Fruit fly (Drosophila melanogaster) whole organism, embryonic: ENCODE results near the gene cactin.

Experiments used
- CG10462 ChIP-seq: fragments of 200-800 bp; sonication (Bioruptor generic); optimal IDR thresholded peaks from 2 replicates; lab custom pipeline; 2016; ENCODE audit warnings: missing biosample characterization, missing genetic modification characterization
- CG10959 ChIP-seq: fragments of 200-800 bp; sonication (Bioruptor generic); IDR thresholded peaks from 2 replicates; pipeline ENCODE4 v1.3.6; 2022; ENCODE audit warnings: missing biosample characterization, missing genetic modification characterization
- CG11723 ChIP-seq: fragments of 200-800 bp; sonication (Bioruptor generic); optimal IDR thresholded peaks from 2 replicates; lab custom pipeline; 2017; ENCODE audit warnings: missing biosample characterization, mild to moderate bottlenecking, missing genetic modification characterization
- CG12391 ChIP-seq: fragments of 200-800 bp; sonication (Bioruptor generic); optimal IDR thresholded peaks from 3 replicates; lab custom pipeline; 2018; ENCODE audit warnings: missing biosample characterization, mild to moderate bottlenecking, missing genetic modification characterization, moderate library complexity
- CG13123 ChIP-seq: fragments of 200-800 bp; sonication (Bioruptor generic); optimal IDR thresholded peaks from 2 replicates; lab custom pipeline; 2016; ENCODE audit warnings: missing biosample characterization, missing genetic modification characterization
- CG14014 ChIP-seq: fragments of 200-800 bp; sonication (Bioruptor generic); IDR thresholded peaks from 2 replicates; pipeline ENCODE4 v1.3.6; 2022; ENCODE audit warnings: missing biosample characterization, missing genetic modification characterization
- CG14860 ChIP-seq: fragments of 200-800 bp; sonication (Bioruptor generic); IDR thresholded peaks from 3 replicates; pipeline ENCODE4 v1.3.6; 2022; ENCODE audit warnings: missing biosample characterization, missing genetic modification characterization; ENCODE audit not compliant: partially characterized antibody
- CG14965 ChIP-seq: fragments of 200-800 bp; sonication (Bioruptor generic); optimal IDR thresholded peaks from 2 replicates; lab custom pipeline; 2016; ENCODE audit warnings: missing biosample characterization, missing genetic modification characterization, borderline replicate concordance
- CG15696 ChIP-seq: fragments of 200-800 bp; sonication (Bioruptor generic); optimal IDR thresholded peaks from 2 replicates; lab custom pipeline; 2019; ENCODE audit warnings: missing biosample characterization, mild to moderate bottlenecking, missing genetic modification characterization, moderate library complexity
- CG17186 ChIP-seq: fragments of 200-800 bp; sonication (Bioruptor generic); optimal IDR thresholded peaks from 3 replicates; lab custom pipeline; 2017; ENCODE audit warnings: missing biosample characterization, missing genetic modification reagents, missing genetic modification characterization
- CG2116 ChIP-seq: fragments of 200-800 bp; sonication (Bioruptor generic); optimal IDR thresholded peaks from 3 replicates; lab custom pipeline; 2018; ENCODE audit warnings: missing biosample characterization, mild to moderate bottlenecking, missing genetic modification characterization
- CG2199 ChIP-seq: fragments of 200-800 bp; sonication (Bioruptor generic); IDR thresholded peaks from 3 replicates; pipeline ENCODE4 v1.3.6; 2022; ENCODE audit warnings: missing biosample characterization, missing genetic modification characterization
- CG30431 ChIP-seq: fragments of 200-800 bp; sonication (Bioruptor generic); optimal IDR thresholded peaks from 2 replicates; lab custom pipeline; 2017; ENCODE audit warnings: missing biosample characterization, missing genetic modification characterization
- CG32532 ChIP-seq: fragments of 200-800 bp; sonication (Bioruptor generic); IDR thresholded peaks from 2 replicates; pipeline ENCODE4 v1.3.6; 2022; ENCODE audit warnings: missing biosample characterization, missing genetic modification characterization
- CG3407 ChIP-seq: fragments of 200-800 bp; sonication (Bioruptor generic); optimal IDR thresholded peaks from 2 replicates; lab custom pipeline; 2018; ENCODE audit warnings: missing biosample characterization, mild to moderate bottlenecking, missing genetic modification characterization
- CG34422 ChIP-seq: fragments of 200-800 bp; sonication (Bioruptor generic); IDR thresholded peaks from 3 replicates; pipeline ENCODE4 v1.3.6; 2022; ENCODE audit warnings: missing biosample characterization, missing genetic modification characterization
- CG4424 ChIP-seq: fragments of 200-800 bp; sonication (Bioruptor generic); optimal IDR thresholded peaks from 3 replicates; lab custom pipeline; 2016; ENCODE audit warnings: missing biosample characterization, missing genetic modification characterization
- CG6654 ChIP-seq: fragments of 200-800 bp; sonication (Bioruptor generic); optimal IDR thresholded peaks from 2 replicates; lab custom pipeline; 2017; ENCODE audit warnings: missing biosample characterization, mild to moderate bottlenecking, missing genetic modification characterization
- CG8281 ChIP-seq: fragments of 200-800 bp; sonication (Bioruptor generic); optimal IDR thresholded peaks from 2 replicates; lab custom pipeline; 2018; ENCODE audit warnings: missing biosample characterization, mild to moderate bottlenecking, missing genetic modification characterization, moderate library complexity
- CG8924 ChIP-seq: fragments of 200-800 bp; optimal IDR thresholded peaks from 3 replicates; lab custom pipeline; 2019; ENCODE audit warnings: missing biosample characterization, mild to moderate bottlenecking, missing genetic modification characterization, moderate library complexity
- CTCF ChIP-seq: fragments of 200-800 bp; sonication (Bioruptor generic); optimal IDR thresholded peaks from 2 replicates; lab custom pipeline; 2017; ENCODE audit warnings: missing biosample characterization, mild to moderate bottlenecking, missing genetic modification characterization, moderate library complexity
- CkIIα-i1 ChIP-seq: fragments of 200-800 bp; sonication (Bioruptor generic); IDR thresholded peaks from 2 replicates; pipeline ENCODE4 v1.3.6; 2022; ENCODE audit warnings: missing biosample characterization, missing genetic modification characterization
- Fer2 ChIP-seq: fragments of 200-800 bp; sonication (Bioruptor generic); optimal IDR thresholded peaks from 2 replicates; lab custom pipeline; 2018; ENCODE audit warnings: missing biosample characterization, mild to moderate bottlenecking, missing genetic modification characterization, moderate library complexity
- Hmr ChIP-seq: fragments of 200-800 bp; sonication (Bioruptor generic); optimal IDR thresholded peaks from 3 replicates; lab custom pipeline; 2017; ENCODE audit warnings: mild to moderate bottlenecking, missing biosample characterization, missing genetic modification reagents, missing genetic modification characterization
- Hr3 ChIP-seq: fragments of 200-800 bp; sonication (Bioruptor generic); optimal IDR thresholded peaks from 3 replicates; lab custom pipeline; 2016; ENCODE audit warnings: missing biosample characterization, missing genetic modification characterization
- Lim3 ChIP-seq: fragments of 200-800 bp; sonication (Bioruptor generic); IDR thresholded peaks from 2 replicates; pipeline ENCODE4 v1.3.6; 2022; ENCODE audit warnings: missing biosample characterization, missing genetic modification characterization
- MESR4 ChIP-seq: fragments of 200-800 bp; sonication (Bioruptor generic); optimal IDR thresholded peaks from 2 replicates; lab custom pipeline; 2018; ENCODE audit warnings: missing biosample characterization, mild to moderate bottlenecking, missing genetic modification characterization, moderate library complexity
- NK7.1 ChIP-seq: fragments of 200-800 bp; sonication (Bioruptor generic); optimal IDR thresholded peaks from 3 replicates; lab custom pipeline; 2016; ENCODE audit warnings: missing biosample characterization, missing genetic modification characterization
- Opbp ChIP-seq: fragments of 200-800 bp; sonication (Bioruptor generic); IDR thresholded peaks from 3 replicates; pipeline ENCODE4 v1.3.6; 2022; ENCODE audit warnings: missing biosample characterization, missing genetic modification characterization; ENCODE audit not compliant: partially characterized antibody
- Side ChIP-seq: fragments of 200-800 bp; sonication (Bioruptor generic); optimal IDR thresholded peaks from 2 replicates; lab custom pipeline; 2016; ENCODE audit warnings: missing biosample characterization, missing genetic modification characterization
- Sry-β ChIP-seq: fragments of 200-800 bp; sonication (Bioruptor generic); optimal IDR thresholded peaks from 2 replicates; lab custom pipeline; 2018; ENCODE audit warnings: missing biosample characterization, mild to moderate bottlenecking, missing genetic modification characterization, moderate library complexity
- Ssrp ChIP-seq: fragments of 200-800 bp; sonication (Bioruptor generic); optimal IDR thresholded peaks from 2 replicates; lab custom pipeline; 2018; ENCODE audit warnings: missing biosample characterization, mild to moderate bottlenecking, missing genetic modification characterization, moderate library complexity
- ato ChIP-seq: fragments of 200-800 bp; sonication (Bioruptor generic); IDR thresholded peaks from 2 replicates; pipeline ENCODE4 v1.3.6; 2022; ENCODE audit warnings: missing biosample characterization, missing genetic modification characterization; ENCODE audit not compliant: partially characterized antibody
- bcd ChIP-seq: fragments of 200-800 bp; sonication (Bioruptor generic); optimal IDR thresholded peaks from 2 replicates; lab custom pipeline; 2017; ENCODE audit warnings: missing biosample characterization, mild to moderate bottlenecking, missing genetic modification characterization
- bowl ChIP-seq: fragments of 200-800 bp; sonication (Bioruptor generic); IDR thresholded peaks from 2 replicates; pipeline ENCODE4 v1.3.6; 2022; ENCODE audit warnings: missing biosample characterization, missing genetic modification characterization
- eyg ChIP-seq: fragments of 200-800 bp; sonication (Bioruptor generic); optimal IDR thresholded peaks from 3 replicates; lab custom pipeline; 2016; ENCODE audit warnings: missing biosample characterization, missing genetic modification characterization
- fd3F ChIP-seq: fragments of 200-800 bp; sonication (Bioruptor generic); optimal IDR thresholded peaks from 2 replicates; lab custom pipeline; 2018; ENCODE audit warnings: missing biosample characterization, mild to moderate bottlenecking, missing genetic modification characterization, moderate library complexity
- fru ChIP-seq: fragments of >200 bp; optimal IDR thresholded peaks from 2 replicates; lab custom pipeline; 2017
- ftz-f1 ChIP-seq: fragments of 200-800 bp; sonication (Bioruptor generic); optimal IDR thresholded peaks from 2 replicates; lab custom pipeline; 2016; ENCODE audit warnings: missing biosample characterization, missing genetic modification characterization
- gem ChIP-seq: fragments of 200-800 bp; sonication (Bioruptor generic); optimal IDR thresholded peaks from 2 replicates; lab custom pipeline; 2019; ENCODE audit warnings: missing biosample characterization, mild to moderate bottlenecking, missing genetic modification characterization, moderate library complexity
- her ChIP-seq: fragments of 200-800 bp; sonication (Bioruptor generic); optimal IDR thresholded peaks from 2 replicates; lab custom pipeline; 2016; ENCODE audit warnings: missing biosample characterization, missing genetic modification characterization
- lmd ChIP-seq: fragments of 200-800 bp; sonication (Bioruptor generic); IDR thresholded peaks from 2 replicates; pipeline ENCODE4 v1.3.6; 2022; ENCODE audit warnings: missing biosample characterization, missing genetic modification characterization
- nerfin-1 ChIP-seq: fragments of 200-800 bp; sonication (Bioruptor generic); optimal IDR thresholded peaks from 3 replicates; lab custom pipeline; 2019; ENCODE audit warnings: missing biosample characterization, mild to moderate bottlenecking, missing genetic modification characterization, moderate library complexity
- nerfin-2 ChIP-seq: fragments of 200-800 bp; sonication (Bioruptor generic); IDR thresholded peaks from 2 replicates; pipeline ENCODE4 v1.3.6; 2022; ENCODE audit warnings: missing biosample characterization, missing genetic modification characterization; ENCODE audit not compliant: partially characterized antibody
- odd ChIP-seq: fragments of 200-800 bp; sonication (Bioruptor generic); optimal IDR thresholded peaks from 2 replicates; lab custom pipeline; 2017; ENCODE audit warnings: missing biosample characterization, mild to moderate bottlenecking, missing genetic modification characterization
- org-1 ChIP-seq: fragments of 200-800 bp; sonication (Bioruptor generic); optimal IDR thresholded peaks from 2 replicates; lab custom pipeline; 2017; ENCODE audit warnings: missing biosample characterization, missing genetic modification characterization
- pfk ChIP-seq: fragments of 200-800 bp; sonication (Bioruptor generic); optimal IDR thresholded peaks from 2 replicates; lab custom pipeline; 2018; ENCODE audit warnings: missing biosample characterization, mild to moderate bottlenecking, missing genetic modification characterization, moderate library complexity
- repo ChIP-seq: fragments of 200-800 bp; sonication (Bioruptor generic); optimal IDR thresholded peaks from 2 replicates; lab custom pipeline; 2016; ENCODE audit warnings: missing biosample characterization, missing genetic modification characterization
- stwl ChIP-seq: fragments of 200-800 bp; sonication (Bioruptor generic); optimal IDR thresholded peaks from 3 replicates; lab custom pipeline; 2018; ENCODE audit warnings: missing biosample characterization, mild to moderate bottlenecking, missing genetic modification characterization, moderate library complexity
- toy ChIP-seq: fragments of 200-800 bp; sonication (Bioruptor generic); IDR thresholded peaks from 2 replicates; pipeline ENCODE4 v1.3.6; 2022; ENCODE audit warnings: missing biosample characterization, missing genetic modification characterization

Gene cactin

DNA sequence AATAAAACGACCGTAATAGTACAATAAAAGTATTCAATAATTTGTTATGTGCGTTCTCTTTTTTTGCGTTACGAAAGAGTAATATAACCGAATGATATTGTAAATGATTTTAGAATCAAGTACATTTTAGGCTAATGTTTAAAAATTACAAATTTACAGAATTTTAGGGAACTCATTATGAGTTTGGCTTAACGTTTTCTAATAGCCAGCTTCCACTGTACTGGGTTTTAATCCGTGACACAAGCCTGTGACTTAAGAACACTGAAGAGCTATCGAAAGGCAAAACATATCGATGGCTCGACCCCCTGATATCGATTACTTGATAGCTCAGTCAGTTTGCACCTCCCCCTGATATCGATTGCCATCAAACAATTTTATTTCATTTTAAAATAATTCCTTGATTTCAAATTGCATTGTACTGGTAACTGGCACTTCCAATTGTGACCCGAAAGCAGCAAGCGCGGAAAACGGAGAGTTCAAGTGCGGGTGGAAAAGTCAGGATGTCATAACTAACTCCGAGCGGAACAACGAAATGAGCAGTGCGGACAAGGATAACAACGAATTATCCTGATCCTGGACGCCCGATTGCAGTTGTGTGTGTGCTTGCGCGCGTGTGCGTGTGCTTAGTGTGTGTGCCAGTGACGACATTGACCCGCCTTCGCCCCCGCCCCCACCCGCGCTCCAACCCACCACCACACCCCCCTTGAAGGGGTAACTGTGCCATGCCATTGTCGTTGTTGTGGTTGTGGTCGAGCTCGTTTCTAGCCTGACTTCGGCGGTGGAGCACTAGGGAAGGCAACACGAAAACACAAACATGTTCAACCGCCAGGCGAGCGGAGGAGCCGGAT lies 29.6 kb upstream of the cactin start, which contains the start of gene HERC2 (continued):
- TF ChIP-seq CG17186 (GFP tag; lab: Kevin White, UChicago) (peak; percentile 17), Ssrp (tag; lab: Kevin White, UChicago) (no peak), nerfin-2 (GFP tag; lab: Robert Waterston, UW) (peak; percentile 92), CkIIα-i1 (GFP tag; lab: Robert Waterston, UW) (no peak), odd (GFP tag; lab: Kevin White, UChicago) (no peak), Fer2 (tag; lab: Kevin White, UChicago) (no peak), CG4424 (GFP tag; lab: Kevin White, UChicago) (no peak), pfk (GFP tag; lab: Kevin White, UChicago) (no peak), CG6654 (GFP tag; lab: Kevin White, UChicago) (no peak), MESR4 (peak; percentile 78), NK7.1 (GFP tag; lab: Kevin White, UChicago) (no peak), CG14860 (GFP tag; lab: Robert Waterston, UW) (peak; percentile 89), CG8924 (tag; lab: Kevin White, UChicago) (no peak), Lim3 (GFP tag; lab: Robert Waterston, UW) (no peak), Opbp (GFP tag; lab: Robert Waterston, UW) (peak; percentile 94), CG14014 (GFP tag; lab: Robert Waterston, UW) (0 out of 2 replicates have a peak, but pooled peaks have one; percentile 24), eyg (GFP tag; lab: Kevin White, UChicago) (no peak), lmd (GFP tag; lab: Robert Waterston, UW) (peak; percentile 41; the same call in 1 of the 2 replicates), ftz-f1 (GFP tag; lab: Kevin White, UChicago) (no peak), stwl (tag; lab: Kevin White, UChicago) (peak; percentile 48), CG32532 (GFP tag; lab: Robert Waterston, UW) (peak; percentile 75), CG14965 (GFP tag; lab: Kevin White, UChicago) (no peak), Sry-β (GFP tag; lab: Kevin White, UChicago) (no peak), toy (no peak), CG15696 (tag; lab: Kevin White, UChicago) (peak; percentile 19), CG13123 (no peak), bowl (GFP tag; lab: Robert Waterston, UW) (no peak), fd3F (GFP tag; lab: Kevin White, UChicago) (no peak), fru (lab: Kevin White, UChicago) (no peak), CG12391 (tag; lab: Kevin White, UChicago) (peak; percentile 40), CG10462 (GFP tag; lab: Kevin White, UChicago) (no peak), Hr3 (GFP tag; lab: Kevin White, UChicago) (peak; percentile 41), repo (GFP tag; lab: Kevin White, UChicago) (no peak), org-1 (GFP tag; lab: Kevin White, UChicago) (no peak), CTCF (GFP tag; lab: Kevin White, UChicago) (no peak), nerfin-1 (tag; lab: Kevin White, UChicago) (peak; percentile 7), Hmr (peak; percentile 46), CG34422 (GFP tag; lab: Robert Waterston, UW) (no peak), gem (tag; lab: Kevin White, UChicago) (no peak), Side (peak; percentile 44), CG2116 (GFP tag; lab: Kevin White, UChicago) (peak; percentile 67), CG30431 (peak; percentile 0), CG10959 (no peak), bcd (GFP tag; lab: Kevin White, UChicago) (peak; percentile 56), CG11723 (no peak), CG3407 (no peak), CG2199 (GFP tag; lab: Robert Waterston, UW) (no peak), ato (GFP tag; lab: Robert Waterston, UW) (peak; percentile 94), CG8281 (tag; lab: Kevin White, UChicago) (no peak), her (peak; percentile 32)
